Fruit fly (Drosophila melanogaster) whole organism, prepupa: ENCODE data around the gene Dcps.

Experiments used
- CG11762 ChIP-seq: fragments of 200-800 bp; sonication (Bioruptor generic); optimal IDR thresholded peaks from 3 replicates; lab custom pipeline; 2016; ENCODE audit warnings: missing biosample characterization, missing genetic modification characterization; ENCODE audit not compliant: insufficient read depth
- CG15336 ChIP-seq: fragments of 200-800 bp; sonication (Bioruptor generic); IDR thresholded peaks from 2 replicates; pipeline ENCODE4 v1.3.6; 2022; ENCODE audit warnings: missing biosample characterization, missing genetic modification characterization
- CG1621 ChIP-seq: fragments of 200-800 bp; sonication (Bioruptor generic); optimal IDR thresholded peaks from 3 replicates; lab custom pipeline; 2018; ENCODE audit warnings: missing biosample characterization, mild to moderate bottlenecking, missing genetic modification characterization
- CG3032 ChIP-seq: fragments of 200-800 bp; optimal IDR thresholded peaks from 2 replicates; lab custom pipeline; 2019; ENCODE audit warnings: missing biosample characterization, mild to moderate bottlenecking, missing genetic modification characterization, moderate library complexity
- CG31627 ChIP-seq: fragments of 200-800 bp; sonication (Bioruptor generic); optimal IDR thresholded peaks from 3 replicates; lab custom pipeline; 2016; ENCODE audit warnings: missing biosample characterization, missing genetic modification characterization
- CG34406 ChIP-seq: fragments of 200-800 bp; sonication (Bioruptor generic); optimal IDR thresholded peaks from 3 replicates; lab custom pipeline; 2016; ENCODE audit warnings: missing biosample characterization, missing genetic modification characterization
- CG3919 ChIP-seq: fragments of 200-800 bp; sonication (Bioruptor generic); optimal IDR thresholded peaks from 3 replicates; lab custom pipeline; 2016; ENCODE audit warnings: missing biosample characterization, missing genetic modification characterization
- CG4318 ChIP-seq: fragments of 200-800 bp; sonication (Bioruptor generic); optimal IDR thresholded peaks from 3 replicates; lab custom pipeline; 2017; ENCODE audit warnings: missing biosample characterization, mild to moderate bottlenecking, missing genetic modification characterization
- CG6792 ChIP-seq: fragments of 200-800 bp; sonication (Bioruptor generic); optimal IDR thresholded peaks from 3 replicates; lab custom pipeline; 2016; ENCODE audit warnings: missing biosample characterization, missing genetic modification characterization
- CG7368 ChIP-seq: fragments of 200-800 bp; sonication (Bioruptor generic); optimal IDR thresholded peaks from 3 replicates; lab custom pipeline; 2016; ENCODE audit warnings: missing biosample characterization, missing genetic modification characterization
- CG8119 ChIP-seq: fragments of 200-800 bp; sonication (Bioruptor generic); IDR thresholded peaks from 3 replicates; pipeline ENCODE4 v1.3.6; 2022; ENCODE audit warnings: missing biosample characterization, missing genetic modification characterization
- CG8319 ChIP-seq: fragments of 200-800 bp; sonication (Bioruptor generic); optimal IDR thresholded peaks from 3 replicates; lab custom pipeline; 2016; ENCODE audit warnings: missing biosample characterization, missing genetic modification characterization
- CG8632 ChIP-seq: fragments of 200-800 bp; sonication (Bioruptor generic); optimal IDR thresholded peaks from 3 replicates; lab custom pipeline; 2016; ENCODE audit warnings: missing biosample characterization, missing genetic modification characterization
- CG9139 ChIP-seq: fragments of 200-800 bp; sonication (Bioruptor generic); optimal IDR thresholded peaks from 3 replicates; lab custom pipeline; 2017; ENCODE audit warnings: missing biosample characterization, mild to moderate bottlenecking, missing genetic modification characterization
- Eip75B ChIP-seq: fragments of 200-800 bp; sonication (Bioruptor generic); optimal IDR thresholded peaks from 3 replicates; lab custom pipeline; 2016; ENCODE audit warnings: missing biosample characterization, missing genetic modification characterization
- Eip78C ChIP-seq: fragments of 200-800 bp; sonication (Bioruptor generic); peaks from one replicate; lab custom pipeline; 2016; ENCODE audit warnings: missing biosample characterization, missing genetic modification characterization
- Ets21C ChIP-seq: fragments of 200-800 bp; sonication (Bioruptor generic); optimal IDR thresholded peaks from 3 replicates; lab custom pipeline; 2016; ENCODE audit warnings: missing biosample characterization, missing genetic modification characterization
- Ets96B ChIP-seq: fragments of 200-800 bp; optimal IDR thresholded peaks from 2 replicates; lab custom pipeline; 2019; ENCODE audit warnings: missing biosample characterization, mild to moderate bottlenecking, missing genetic modification characterization, moderate library complexity
- Gug ChIP-seq: fragments of 200-800 bp; sonication (Bioruptor generic); IDR thresholded peaks from 2 replicates; pipeline ENCODE4 v1.3.6; 2022; ENCODE audit warnings: missing biosample characterization, missing genetic modification characterization
- Hr38 ChIP-seq: sonication (Bioruptor generic); optimal IDR thresholded peaks from 2 replicates; lab custom pipeline; 2016; ENCODE audit warnings: missing biosample characterization, missing genetic modification characterization
- Met ChIP-seq: fragments of 200-800 bp; sonication (Bioruptor generic); optimal IDR thresholded peaks from 3 replicates; lab custom pipeline; 2016; ENCODE audit warnings: missing biosample characterization, missing genetic modification characterization
- OdsH ChIP-seq: fragments of 200-800 bp; sonication (Bioruptor generic); optimal IDR thresholded peaks from 3 replicates; lab custom pipeline; 2016; ENCODE audit warnings: missing biosample characterization, missing genetic modification characterization
- Sox14 ChIP-seq: fragments of 200-800 bp; sonication (Bioruptor generic); optimal IDR thresholded peaks from 3 replicates; lab custom pipeline; 2016; ENCODE audit warnings: missing biosample characterization, missing genetic modification characterization
- Sox15 ChIP-seq: fragments of 200-800 bp; sonication (Bioruptor generic); optimal IDR thresholded peaks from 3 replicates; lab custom pipeline; 2016; ENCODE audit warnings: missing biosample characterization, missing genetic modification characterization
- cyc ChIP-seq: fragments of 200-800 bp; sonication (Bioruptor generic); optimal IDR thresholded peaks from 3 replicates; lab custom pipeline; 2016; ENCODE audit warnings: missing biosample characterization, missing genetic modification characterization
- dac ChIP-seq: fragments of 200-800 bp; sonication (Bioruptor generic); optimal IDR thresholded peaks from 2 replicates; lab custom pipeline; 2017; ENCODE audit warnings: missing biosample characterization, mild to moderate bottlenecking, missing genetic modification characterization
- dsx ChIP-seq: fragments of 200-800 bp; optimal IDR thresholded peaks from 3 replicates; lab custom pipeline; 2019; ENCODE audit warnings: missing biosample characterization, mild to moderate bottlenecking, missing genetic modification characterization, moderate library complexity; ENCODE audit not compliant: poor library complexity, severe bottlenecking
- eg ChIP-seq: fragments of 200-800 bp; sonication (Bioruptor generic); IDR thresholded peaks from 3 replicates; pipeline ENCODE4 v1.3.6; 2022; ENCODE audit warnings: missing biosample characterization, missing genetic modification characterization
- esn ChIP-seq: fragments of 200-800 bp; sonication (Bioruptor generic); optimal IDR thresholded peaks from 2 replicates; lab custom pipeline; 2016; ENCODE audit warnings: missing biosample characterization, mild to moderate bottlenecking, missing genetic modification characterization, moderate library complexity
- fd59A ChIP-seq: fragments of 200-800 bp; sonication (Bioruptor generic); optimal IDR thresholded peaks from 2 replicates; lab custom pipeline; 2017; ENCODE audit warnings: missing biosample characterization, mild to moderate bottlenecking, missing genetic modification characterization, missing genetic modification reagents
- fkh ChIP-seq: fragments of 200-800 bp; sonication (Bioruptor generic); optimal IDR thresholded peaks from 3 replicates; lab custom pipeline; 2017; ENCODE audit warnings: missing biosample characterization, mild to moderate bottlenecking, missing genetic modification characterization, moderate library complexity
- lz ChIP-seq: fragments of 200-800 bp; sonication (Bioruptor generic); optimal IDR thresholded peaks from 3 replicates; lab custom pipeline; 2016; ENCODE audit warnings: missing biosample characterization, missing genetic modification characterization
- ss ChIP-seq, 2 experiments: fragments of 200-800 bp; sonication (Bioruptor generic); optimal IDR thresholded peaks; 2 replicates in 1 of 2; 3 replicates in 1 of 2; lab custom pipeline; 2017 to 2018; ENCODE audit warnings: mild to moderate bottlenecking in 2 of 2, missing biosample characterization in 2 of 2, missing genetic modification characterization in 2 of 2, moderate library complexity in 1 of 2
- svp ChIP-seq: fragments of 200-800 bp; sonication (Bioruptor generic); peaks from one replicate; lab custom pipeline; 2016; ENCODE audit warnings: missing biosample characterization, missing genetic modification characterization
- topi ChIP-seq: fragments of 200-800 bp; sonication (Bioruptor generic); optimal IDR thresholded peaks from 3 replicates; lab custom pipeline; 2016; ENCODE audit warnings: missing biosample characterization, missing genetic modification characterization
- vri ChIP-seq: fragments of 200-800 bp; sonication (Bioruptor generic); optimal IDR thresholded peaks from 3 replicates; lab custom pipeline; 2016; ENCODE audit warnings: missing biosample characterization, mild to moderate bottlenecking, missing genetic modification characterization

The Dcps gene

DNA sequence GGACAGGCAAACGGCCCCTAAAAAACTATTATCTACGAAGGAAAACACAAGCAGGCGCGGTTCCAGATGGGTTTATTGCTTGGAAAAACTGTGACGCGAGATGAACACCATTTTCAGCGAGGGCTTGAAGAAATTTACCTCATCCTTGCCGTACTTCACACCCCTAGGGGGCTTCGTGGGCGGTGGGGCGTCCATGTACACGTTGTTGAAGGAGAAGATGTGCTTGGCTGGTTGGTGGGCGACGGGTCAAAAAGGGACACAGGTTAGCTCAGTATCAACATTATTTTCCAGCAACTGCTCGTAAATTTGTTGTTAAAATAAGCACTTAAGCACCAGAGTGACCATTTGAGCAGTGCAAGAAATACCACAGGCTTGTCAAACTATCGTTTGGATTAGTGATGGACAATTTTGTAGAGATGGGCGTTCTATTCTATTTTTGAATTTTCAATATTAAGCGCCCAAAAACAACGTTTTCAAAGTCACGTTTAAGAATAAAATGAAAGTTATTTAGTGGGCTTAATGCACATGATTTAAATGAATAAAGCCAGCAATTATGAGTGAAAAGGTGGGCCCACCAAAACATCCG, 4.1 kb upstream of the Dcps start, which contains the start of gene Sec8 (continued):
- no peak for TF ChIP-seq Eip78C (GFP tag; lab: Kevin White, UChicago)
- TF ChIP-seq Ets21C (GFP tag; lab: Kevin White, UChicago), result no peak

DNA sequence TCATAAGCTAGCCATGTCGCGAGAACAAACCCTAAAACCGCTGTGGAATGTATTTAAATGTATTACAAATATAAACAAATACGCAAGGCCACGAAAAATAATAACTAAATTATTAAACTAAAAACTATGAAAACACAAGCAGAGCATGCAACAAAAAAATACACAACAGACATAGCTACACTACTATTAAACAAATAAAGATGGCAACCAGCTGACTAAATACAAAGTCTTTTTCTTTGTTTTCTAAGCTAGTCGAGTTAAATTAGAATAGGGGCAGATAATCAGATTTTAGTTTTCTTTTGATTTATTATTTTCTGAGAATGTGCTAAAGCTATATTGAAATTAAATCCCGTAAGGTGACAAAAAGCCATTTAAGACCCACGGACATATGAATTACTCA, 7.9 kb downstream of the Dcps start:
- no peak for TF ChIP-seq CG8319 (GFP tag; lab: Kevin White, UChicago)
- TF ChIP-seq fkh (GFP tag; lab: Kevin White, UChicago), result peak; percentile 64
- no peak for TF ChIP-seq CG7368 (GFP tag; lab: Kevin White, UChicago)

DNA sequence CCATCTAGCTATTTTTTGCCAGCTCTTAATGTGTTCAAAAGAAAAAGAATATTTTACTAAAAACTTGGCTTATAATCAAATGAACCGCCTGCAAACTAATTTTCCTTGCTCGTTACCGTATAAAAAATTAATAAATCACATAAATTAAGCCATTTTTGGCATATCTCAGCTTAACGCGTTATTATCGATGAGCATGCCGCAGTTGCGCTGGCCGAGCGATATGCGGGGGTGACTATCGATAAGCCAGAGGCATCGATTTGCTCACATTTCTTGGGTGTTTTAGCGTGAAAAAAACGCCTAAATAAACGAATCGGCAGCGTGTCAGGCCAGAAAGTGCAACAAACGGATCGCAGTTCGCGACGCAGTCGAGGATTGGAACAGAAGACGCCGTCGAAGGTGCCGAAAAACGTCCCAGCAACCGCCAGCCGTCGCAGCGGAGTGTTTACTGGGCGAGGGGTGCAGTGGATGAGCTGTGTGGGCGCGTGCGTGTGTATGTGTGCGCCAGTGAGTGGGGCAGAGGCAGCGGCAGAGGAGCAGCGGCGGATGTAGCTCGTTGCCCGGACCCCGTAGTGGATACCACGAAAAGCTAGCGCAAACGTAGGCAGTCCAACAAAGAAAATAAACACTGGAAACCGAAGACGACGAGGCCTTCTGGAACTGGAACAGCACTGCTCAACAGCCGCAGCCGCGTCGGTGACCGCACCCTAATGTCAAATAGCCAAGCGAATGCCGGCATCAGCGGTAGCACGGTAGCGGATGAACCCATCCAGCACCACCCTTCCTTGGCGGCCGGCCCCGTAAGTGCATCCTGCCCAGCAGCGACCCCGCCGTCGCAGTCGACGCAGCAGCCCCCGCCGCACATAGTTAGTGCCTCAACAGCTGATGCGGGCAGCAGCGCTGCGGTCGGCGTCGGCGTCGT, 12.0 kb downstream of the Dcps start, which contains the start of the genes Sym and Madm:
Gene Sym, minus strand, starts transcription at position 199 of the 919 bp plus-strand sequence.
Gene Madm, plus strand, starts transcription at position 233 of the 919 bp plus-strand sequence.
- TF ChIP-seq Sox14 (GFP tag; lab: Kevin White, UChicago), result peak; percentile 41
- TF ChIP-seq CG31627 (GFP tag; lab: Kevin White, UChicago), result peak; percentile 55
- TF ChIP-seq svp (GFP tag; lab: Kevin White, UChicago), result peak; percentile 72
- TF ChIP-seq cyc (GFP tag; lab: Kevin White, UChicago), result peak; percentile 41
- peak; percentile 20 for TF ChIP-seq fkh (GFP tag; lab: Kevin White, UChicago)
- no peak for TF ChIP-seq dsx (GFP tag; lab: Kevin White, UChicago)
- no peak for TF ChIP-seq Eip75B (GFP tag; lab: Kevin White, UChicago)
- peak; percentile 39 for TF ChIP-seq topi (GFP tag; lab: Kevin White, UChicago)
- TF ChIP-seq CG15336, result no peak
- peak; percentile 42 for TF ChIP-seq CG1621 (tag; lab: Kevin White, UChicago)
- no peak for TF ChIP-seq dac (GFP tag; lab: Kevin White, UChicago)
- peak; percentile 26 for TF ChIP-seq CG3032 (tag; lab: Kevin White, UChicago)
- peak; percentile 25 for TF ChIP-seq lz (GFP tag; lab: Kevin White, UChicago)
- peak; percentile 49 for TF ChIP-seq esn (GFP tag; lab: Kevin White, UChicago)
- 0 out of 3 replicates have a peak, but pooled peaks have one; percentile 22 for TF ChIP-seq CG8119 (GFP tag; lab: Robert Waterston, UW)
- peak; percentile 10 for TF ChIP-seq Ets96B
- peak; percentile 76 for TF ChIP-seq Eip78C (GFP tag; lab: Kevin White, UChicago)

DNA sequence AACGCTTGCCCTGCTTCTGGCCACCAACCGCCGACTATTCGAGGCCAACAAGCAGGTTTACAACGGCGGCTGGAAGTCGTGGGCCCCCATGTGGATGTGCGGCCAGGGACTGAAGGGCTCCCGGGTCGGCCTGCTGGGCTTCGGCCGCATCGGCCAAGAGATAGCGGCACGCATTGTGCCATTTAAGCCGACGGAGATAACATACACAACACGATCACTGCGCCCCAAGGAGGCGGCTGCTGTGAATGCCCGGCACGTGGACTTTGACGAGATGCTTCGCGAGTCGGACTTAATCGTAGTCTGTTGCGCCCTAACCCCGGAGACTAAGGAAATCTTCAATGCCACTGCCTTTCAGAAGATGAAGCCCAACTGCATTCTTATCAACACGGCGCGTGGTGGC, 17.3 kb downstream of the Dcps start:
- peak; percentile 60 for TF ChIP-seq Eip78C (GFP tag; lab: Kevin White, UChicago)
- no peak for TF ChIP-seq dsx (GFP tag; lab: Kevin White, UChicago)
- TF ChIP-seq svp (GFP tag; lab: Kevin White, UChicago), result peak; percentile 95
- peak in 1 of 2 experiments; percentile 62 for TF ChIP-seq ss (GFP tag; optimal IDR thresholded peaks at IDR 0.05; lab: Kevin White, UChicago)
- TF ChIP-seq eg, result 0 out of 3 replicates have a peak, but pooled peaks have one; percentile 12

DNA sequence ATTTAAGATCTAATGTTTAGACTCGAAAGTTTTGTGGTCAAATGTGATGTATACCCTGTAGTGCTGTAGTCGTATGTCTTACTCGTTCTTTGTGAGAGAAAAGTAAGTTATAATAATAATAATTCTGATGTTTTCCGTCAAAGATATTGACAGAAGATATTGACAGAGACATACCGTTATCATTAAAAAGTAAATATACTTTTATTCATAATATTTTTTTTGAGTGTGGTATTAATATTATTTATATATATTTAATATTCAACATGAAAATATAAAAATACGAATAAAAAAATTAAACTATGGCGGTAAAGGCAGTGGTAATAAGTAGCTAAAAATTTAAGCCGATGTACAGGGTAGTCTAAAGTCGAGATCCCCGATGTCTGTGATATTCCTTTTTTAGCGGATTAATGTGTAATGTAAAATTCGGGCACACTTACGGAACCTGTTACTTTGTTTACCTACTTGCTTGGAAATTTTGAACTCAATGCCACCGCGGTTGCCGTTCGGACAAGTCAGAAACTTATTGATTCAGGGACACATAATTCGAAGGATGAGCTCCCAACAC, 18.2 kb downstream of the Dcps start, which contains the start of the genes CG2100 and CG1236:
Gene CG2100, minus strand, starts transcription at position 51 of the 565 bp plus-strand sequence.
Gene CG1236, plus strand, starts transcription at position 444 of the 565 bp plus-strand sequence.
- TF ChIP-seq topi (GFP tag; lab: Kevin White, UChicago), result peak; percentile 68
- peak; percentile 47 for TF ChIP-seq Eip75B (GFP tag; lab: Kevin White, UChicago)
- peak; percentile 78 for TF ChIP-seq CG6792
- peak; percentile 84 for TF ChIP-seq Sox14 (GFP tag; lab: Kevin White, UChicago)
- TF ChIP-seq CG1621 (tag; lab: Kevin White, UChicago), result peak; percentile 53
- TF ChIP-seq Met, result no peak
- no peak for TF ChIP-seq vri
- peak; percentile 76 for TF ChIP-seq cyc (GFP tag; lab: Kevin White, UChicago)
- peak; percentile 79 for TF ChIP-seq CG8632
- TF ChIP-seq Sox15 (GFP tag; lab: Kevin White, UChicago), result peak; percentile 70
- TF ChIP-seq OdsH (GFP tag; lab: Kevin White, UChicago), result peak; percentile 86
- peak; percentile 67 for TF ChIP-seq lz (GFP tag; lab: Kevin White, UChicago)
- no peak for TF ChIP-seq Hr38 (GFP tag; lab: Kevin White, UChicago)
- TF ChIP-seq CG11762 (GFP tag; lab: Kevin White, UChicago), result peak; percentile 64
- peak; percentile 76 for TF ChIP-seq CG9139 (GFP tag; lab: Kevin White, UChicago)
- no peak; the same call in 1 of the 3 replicates for TF ChIP-seq eg
- TF ChIP-seq Gug (GFP tag; lab: Robert Waterston, UW), result peak; percentile 58; the same call in 1 of the 2 replicates
- TF ChIP-seq CG34406 (GFP tag; lab: Kevin White, UChicago), result peak; percentile 86
- TF ChIP-seq fd59A (GFP tag; lab: Kevin White, UChicago), result peak; percentile 44
- TF ChIP-seq CG4318 (GFP tag; lab: Kevin White, UChicago), result no peak
- peak; percentile 92 for TF ChIP-seq svp (GFP tag; lab: Kevin White, UChicago)
- TF ChIP-seq esn (GFP tag; lab: Kevin White, UChicago), result peak; percentile 82
- peak; percentile 67 for TF ChIP-seq CG31627 (GFP tag; lab: Kevin White, UChicago)
- TF ChIP-seq CG8119 (GFP tag; lab: Robert Waterston, UW), result peak; percentile 87
- peak; percentile 73 for TF ChIP-seq CG7368 (GFP tag; lab: Kevin White, UChicago)
- peak; percentile 85 for TF ChIP-seq CG3919
